Fruit fly (Drosophila melanogaster) whole organism, adult: ENCODE results near the gene gfzf.

Experiments
- CG11617 ChIP-seq: fragments of 200-800 bp; sonication (Bioruptor generic); optimal IDR thresholded peaks from 2 replicates; lab custom pipeline; 2017; ENCODE audit warnings: mild to moderate bottlenecking, missing biosample characterization, missing genetic modification reagents, missing genetic modification characterization
- CG12768 ChIP-seq: fragments of 200-800 bp; sonication (Bioruptor generic); optimal IDR thresholded peaks from 2 replicates; lab custom pipeline; 2017; ENCODE audit warnings: missing biosample characterization, missing genetic modification characterization, mild to moderate bottlenecking, moderate library complexity, missing genetic modification reagents
- CG14711 ChIP-seq: fragments of 200-800 bp; sonication (Bioruptor generic); optimal IDR thresholded peaks from 2 replicates; lab custom pipeline; 2018; ENCODE audit warnings: missing biosample characterization, mild to moderate bottlenecking, missing genetic modification characterization, moderate library complexity
- CG1620 ChIP-seq: fragments of 200-800 bp; sonication (Bioruptor generic); optimal IDR thresholded peaks from 2 replicates; lab custom pipeline; 2016; ENCODE audit warnings: missing biosample characterization, missing genetic modification characterization
- CG33017 ChIP-seq: fragments of 200-800 bp; sonication (Bioruptor generic); optimal IDR thresholded peaks from 2 replicates; lab custom pipeline; 2018; ENCODE audit warnings: missing biosample characterization, mild to moderate bottlenecking, missing genetic modification characterization, moderate library complexity
- CG5204 ChIP-seq: fragments of 200-800 bp; sonication (Bioruptor generic); optimal IDR thresholded peaks from 2 replicates; lab custom pipeline; 2016; ENCODE audit warnings: missing biosample characterization, missing genetic modification characterization
- CG7045 ChIP-seq: fragments of 200-800 bp; sonication (Bioruptor generic); optimal IDR thresholded peaks from 2 replicates; lab custom pipeline; 2017; ENCODE audit warnings: missing biosample characterization, mild to moderate bottlenecking, missing genetic modification characterization
- CG7101 ChIP-seq: fragments of 200-800 bp; sonication (Bioruptor generic); optimal IDR thresholded peaks from 2 replicates; lab custom pipeline; 2018; ENCODE audit warnings: missing biosample characterization, mild to moderate bottlenecking, missing genetic modification characterization, moderate library complexity
- Clk ChIP-seq: fragments of 200-800 bp; sonication (Bioruptor generic); optimal IDR thresholded peaks from 2 replicates; lab custom pipeline; 2017; ENCODE audit warnings: missing biosample characterization, missing genetic modification characterization
- Crg-1 ChIP-seq: fragments of 200-800 bp; sonication (Bioruptor generic); optimal IDR thresholded peaks from 2 replicates; lab custom pipeline; 2016; ENCODE audit warnings: missing biosample characterization, missing genetic modification characterization
- Hr96 ChIP-seq: fragments of 200-800 bp; sonication (Bioruptor generic); optimal IDR thresholded peaks from 2 replicates; lab custom pipeline; 2016; ENCODE audit warnings: missing biosample characterization, missing genetic modification characterization
- Mnt ChIP-seq: fragments of 200-800 bp; sonication (Bioruptor generic); optimal IDR thresholded peaks from 2 replicates; lab custom pipeline; 2016; ENCODE audit warnings: missing biosample characterization, mild to moderate bottlenecking, missing genetic modification characterization
- bab1 ChIP-seq: fragments of 200-800 bp; sonication (Bioruptor generic); optimal IDR thresholded peaks from 3 replicates; lab custom pipeline; 2019; ENCODE audit warnings: missing biosample characterization, mild to moderate bottlenecking, missing genetic modification characterization, moderate library complexity
- cic ChIP-seq: fragments of 200-800 bp; sonication (Bioruptor generic); optimal IDR thresholded peaks from 2 replicates; lab custom pipeline; 2017; ENCODE audit warnings: missing biosample characterization, mild to moderate bottlenecking, missing genetic modification characterization, moderate library complexity
- cnc ChIP-seq, 2 experiments: fragments of >200 bp; optimal IDR thresholded peaks; 2 replicates each; lab custom pipeline; 2017
- kay ChIP-seq: fragments of 200-800 bp; sonication (Bioruptor generic); peaks from one replicate; lab custom pipeline; 2016; ENCODE audit warnings: missing biosample characterization, missing genetic modification characterization, borderline replicate concordance
- ovo ChIP-seq: fragments of 200-800 bp; sonication (Bioruptor generic); optimal IDR thresholded peaks from 2 replicates; lab custom pipeline; 2016; ENCODE audit warnings: missing biosample characterization, missing genetic modification characterization
- pad ChIP-seq: fragments of 200-800 bp; sonication (Bioruptor generic); optimal IDR thresholded peaks from 3 replicates; lab custom pipeline; 2017; ENCODE audit warnings: missing biosample characterization, missing genetic modification characterization, mild to moderate bottlenecking, moderate library complexity, missing genetic modification reagents
- tj ChIP-seq: fragments of 200-800 bp; sonication (Bioruptor generic); optimal IDR thresholded peaks from 3 replicates; lab custom pipeline; 2017; ENCODE audit warnings: missing biosample characterization, mild to moderate bottlenecking, missing genetic modification characterization, moderate library complexity
- toe ChIP-seq: fragments of 200-800 bp; sonication (Bioruptor generic); optimal IDR thresholded peaks from 2 replicates; lab custom pipeline; 2016; ENCODE audit warnings: missing biosample characterization, missing genetic modification characterization

gfzf gene

DNA sequence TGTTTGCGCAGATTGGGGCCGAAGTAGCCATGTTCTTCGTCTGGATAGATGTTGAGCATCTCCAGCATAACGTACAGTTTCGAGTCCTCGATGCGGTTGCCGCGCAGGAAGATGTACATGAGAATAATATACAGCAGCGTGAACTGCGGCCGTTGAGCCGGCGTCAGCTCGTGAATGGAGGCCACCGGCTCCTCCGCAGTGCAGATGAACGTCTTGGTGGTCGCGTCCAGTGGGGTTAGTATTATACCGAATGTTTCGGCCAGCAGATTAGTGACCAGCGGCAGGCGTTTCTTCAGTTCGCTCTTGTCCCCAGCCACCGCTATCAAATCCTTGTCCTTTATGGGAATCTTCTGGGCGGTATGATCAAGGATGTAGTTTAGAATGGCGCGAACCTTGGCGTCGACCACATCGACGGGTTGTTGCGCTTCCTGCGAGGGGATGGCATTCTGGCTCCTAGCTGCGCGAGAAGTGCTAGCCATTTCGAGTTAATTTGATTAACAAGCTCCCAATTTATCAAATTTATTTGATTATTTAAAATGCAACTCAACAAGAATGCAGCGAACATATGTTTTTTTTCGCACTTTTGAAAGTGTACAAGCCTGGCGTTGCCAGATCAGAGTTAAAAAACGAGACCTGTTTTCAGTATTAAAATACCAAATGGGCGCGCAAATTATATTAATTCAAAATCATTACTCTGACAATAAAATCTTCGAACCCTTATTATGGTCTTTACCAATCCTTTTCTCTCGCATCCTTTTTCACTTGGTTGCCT, 4.0 kb upstream of the gfzf start, which contains the start of gene MAGE:
Gene MAGE, minus strand, starts transcription at position 595 of the 772 bp plus-strand sequence.
- no peak for TF ChIP-seq Crg-1
- peak; percentile 58 for TF ChIP-seq tj (GFP tag; lab: Kevin White, UChicago)

DNA sequence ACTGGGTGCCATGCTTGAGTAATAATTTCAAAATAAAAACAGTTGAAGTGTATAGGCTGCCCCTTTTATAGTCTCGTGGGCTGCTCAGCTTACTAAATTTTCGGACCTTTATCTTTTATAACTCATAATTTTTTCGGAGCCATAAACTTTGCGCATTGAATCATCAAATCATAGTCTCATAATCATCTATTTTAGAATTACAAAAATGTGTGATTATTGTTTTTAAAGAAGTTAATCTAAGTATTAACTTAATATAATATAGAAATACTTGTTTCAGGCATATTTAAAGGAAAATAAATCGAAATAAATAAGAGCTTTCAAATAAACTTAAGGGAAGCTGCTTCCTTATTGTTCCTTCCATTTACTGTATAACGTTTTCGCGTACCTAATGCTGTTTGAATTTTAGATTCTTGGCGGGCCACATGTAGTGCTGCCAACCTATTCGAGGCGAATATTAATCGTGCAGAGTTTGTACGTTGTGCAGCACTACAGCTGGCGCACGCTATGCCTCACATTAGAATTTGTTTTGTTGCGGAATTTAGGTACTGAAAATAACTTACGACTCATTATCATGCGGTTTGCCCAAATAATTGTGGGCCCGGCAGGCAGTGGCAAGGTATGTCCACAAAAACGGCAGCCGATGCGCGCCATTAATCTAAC, 6.4 kb downstream of the gfzf start, which contains the start of the genes CG14610 and CG2656:
Gene CG14610, minus strand, starts transcription at position 51 of the 660 bp plus-strand sequence.
Gene CG2656, plus strand, starts transcription at position 480 of the 660 bp plus-strand sequence.
- TF ChIP-seq Crg-1 = peak; percentile 84
- TF ChIP-seq CG12768 = peak; percentile 40
- peak; percentile 78 for TF ChIP-seq bab1
- TF ChIP-seq CG7045 = peak; percentile 44
- TF ChIP-seq Mnt = peak; percentile 85
- no peak for TF ChIP-seq tj (GFP tag; lab: Kevin White, UChicago)
- peak; percentile 85 for TF ChIP-seq CG1620 (GFP tag; lab: Kevin White, UChicago)
- TF ChIP-seq Clk (GFP tag; lab: Kevin White, UChicago) = peak; percentile 9
- peak; percentile 0 for TF ChIP-seq CG33017 (tag; lab: Kevin White, UChicago)
- peak; percentile 35 for TF ChIP-seq CG14711 (tag; lab: Kevin White, UChicago)
- TF ChIP-seq kay (GFP tag; lab: Kevin White, UChicago) = no peak
- TF ChIP-seq Hr96 (GFP tag; lab: Kevin White, UChicago) = peak; percentile 77
- TF ChIP-seq cic (GFP tag; lab: Kevin White, UChicago) = no peak
- peak; percentile 69 for TF ChIP-seq CG7101
- TF ChIP-seq CG5204 (GFP tag; lab: Kevin White, UChicago) = peak; percentile 60
- peak; percentile 35 for TF ChIP-seq ovo (GFP tag; lab: Kevin White, UChicago)
- no peak for TF ChIP-seq cnc (optimal IDR thresholded peaks at IDR 0.05; lab: Kevin White, UChicago)
- peak; percentile 32 for TF ChIP-seq CG11617 (GFP tag; lab: Kevin White, UChicago)
- TF ChIP-seq toe (GFP tag; lab: Kevin White, UChicago) = peak; percentile 74
- TF ChIP-seq pad = peak; percentile 54

- TF ChIP-seq Clk (GFP tag; lab: Kevin White, UChicago) = no peak
- TF ChIP-seq CG7101 = no peak
- no peak for TF ChIP-seq tj (GFP tag; lab: Kevin White, UChicago)
- TF ChIP-seq pad = no peak
- no peak for TF ChIP-seq CG33017 (tag; lab: Kevin White, UChicago)
- TF ChIP-seq ovo (GFP tag; lab: Kevin White, UChicago) = no peak
- no peak for TF ChIP-seq CG1620 (GFP tag; lab: Kevin White, UChicago)
- TF ChIP-seq kay (GFP tag; lab: Kevin White, UChicago) = no peak
- TF ChIP-seq CG5204 (GFP tag; lab: Kevin White, UChicago) = no peak
- TF ChIP-seq CG12768 = no peak
- TF ChIP-seq bab1 = no peak
- TF ChIP-seq Crg-1 = no peak
- no peak for TF ChIP-seq CG7045
- no peak for TF ChIP-seq toe (GFP tag; lab: Kevin White, UChicago)
- no peak for TF ChIP-seq CG11617 (GFP tag; lab: Kevin White, UChicago)
- no peak for TF ChIP-seq Mnt
- TF ChIP-seq Hr96 (GFP tag; lab: Kevin White, UChicago) = no peak
- no peak for TF ChIP-seq CG14711 (tag; lab: Kevin White, UChicago)
- TF ChIP-seq cnc (optimal IDR thresholded peaks at IDR 0.05; lab: Kevin White, UChicago) = no peak
Measured at dm6 chr3R:7142580-7142979, 8.2 kb downstream of the gfzf start.

DNA sequence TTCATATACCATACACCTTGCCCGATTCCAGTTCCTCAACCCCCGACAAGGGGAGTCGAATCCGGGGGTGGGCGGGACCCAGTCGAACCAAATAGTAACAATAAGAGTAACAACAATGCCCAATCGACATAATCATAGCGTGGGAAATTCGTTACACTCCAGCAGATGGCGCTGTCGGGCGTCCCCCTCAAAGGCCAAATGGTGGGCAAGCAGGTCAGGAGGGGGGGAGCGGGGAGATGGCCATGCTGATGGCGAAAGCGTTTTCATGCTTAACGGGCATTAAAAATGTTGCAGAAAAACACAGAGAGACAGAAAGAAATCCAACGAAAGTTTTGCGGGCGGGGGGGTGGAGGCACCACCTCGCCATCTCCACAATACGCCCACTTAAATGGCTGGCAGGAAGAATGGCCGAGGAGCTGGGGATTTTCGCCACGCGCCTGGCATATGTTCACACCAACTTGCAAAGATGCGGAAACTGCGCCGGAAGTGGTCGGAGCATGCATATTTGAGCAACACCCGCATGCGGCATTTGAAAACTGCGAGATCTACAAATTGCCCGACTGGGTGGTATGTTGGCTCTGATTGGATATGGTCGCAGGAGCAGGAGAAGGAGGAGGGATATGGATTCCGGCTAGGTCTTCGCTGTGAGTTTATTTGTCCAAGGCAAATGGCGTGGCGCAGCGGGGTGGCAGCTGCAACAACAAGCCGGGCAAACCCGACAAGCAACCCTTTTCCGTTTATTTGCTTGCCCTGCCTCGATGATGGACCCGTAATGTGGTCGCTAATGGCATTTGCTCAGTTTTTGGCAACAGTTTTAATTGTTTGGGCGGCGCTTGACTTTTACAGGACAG, 11.4 kb downstream of the gfzf start:
- TF ChIP-seq CG5204 (GFP tag; lab: Kevin White, UChicago) (no peak), Clk (GFP tag; lab: Kevin White, UChicago) (no peak), Hr96 (GFP tag; lab: Kevin White, UChicago) (no peak), bab1 (no peak), pad (no peak), CG7045 (no peak), cic (GFP tag; lab: Kevin White, UChicago) (no peak), ovo (GFP tag; lab: Kevin White, UChicago) (no peak)

DNA sequence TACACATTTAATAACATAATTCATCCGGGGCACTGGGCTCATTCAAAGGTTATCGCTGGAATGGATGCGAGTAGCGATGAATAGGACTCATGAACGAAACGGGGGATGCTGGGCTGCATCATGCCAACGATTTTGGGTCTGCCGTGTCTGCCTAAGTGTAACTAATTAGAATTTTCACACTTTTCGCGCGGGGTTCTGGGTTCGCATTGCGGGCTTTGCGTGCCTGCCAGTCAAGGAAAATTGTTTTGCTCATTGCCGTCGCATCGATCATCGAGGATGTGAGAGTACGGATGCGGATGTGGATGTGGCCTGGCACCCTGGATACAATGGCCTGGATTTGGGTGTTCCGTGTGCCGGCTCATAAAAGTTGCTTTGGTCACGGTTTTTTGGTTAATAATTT, 12.7 kb downstream of the gfzf start:
- no peak for TF ChIP-seq CG12768
- TF ChIP-seq Mnt = no peak
- TF ChIP-seq CG1620 (GFP tag; lab: Kevin White, UChicago) = no peak
- TF ChIP-seq CG7045 = no peak
- TF ChIP-seq bab1 = no peak
- no peak for TF ChIP-seq Hr96 (GFP tag; lab: Kevin White, UChicago)
- no peak for TF ChIP-seq pad

DNA sequence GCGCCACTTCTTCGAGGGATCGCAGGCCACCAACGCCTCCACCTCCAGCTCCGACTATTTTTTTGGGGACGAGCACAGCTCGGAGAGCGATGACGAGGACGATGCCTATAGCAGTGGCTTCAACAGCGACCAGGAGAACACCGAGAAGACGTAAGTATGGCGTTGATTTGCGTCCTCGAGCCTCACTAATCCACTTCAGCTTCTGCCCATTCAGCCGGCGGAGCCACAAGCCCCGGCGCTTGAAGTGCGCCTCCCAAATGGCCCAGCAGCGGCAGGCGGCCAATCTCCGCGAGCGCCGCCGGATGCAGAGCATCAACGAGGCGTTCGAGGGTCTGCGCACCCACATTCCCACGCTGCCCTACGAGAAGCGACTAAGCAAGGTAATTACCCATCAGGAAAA, 13.6 kb downstream of the gfzf start:
- TF ChIP-seq Hr96 (GFP tag; lab: Kevin White, UChicago) = no peak
- no peak for TF ChIP-seq toe (GFP tag; lab: Kevin White, UChicago)
- TF ChIP-seq CG12768 = no peak
- no peak for TF ChIP-seq CG7101
